Fruit fly (Drosophila melanogaster): ENCODE data around the gene CG7304.

DNA sequence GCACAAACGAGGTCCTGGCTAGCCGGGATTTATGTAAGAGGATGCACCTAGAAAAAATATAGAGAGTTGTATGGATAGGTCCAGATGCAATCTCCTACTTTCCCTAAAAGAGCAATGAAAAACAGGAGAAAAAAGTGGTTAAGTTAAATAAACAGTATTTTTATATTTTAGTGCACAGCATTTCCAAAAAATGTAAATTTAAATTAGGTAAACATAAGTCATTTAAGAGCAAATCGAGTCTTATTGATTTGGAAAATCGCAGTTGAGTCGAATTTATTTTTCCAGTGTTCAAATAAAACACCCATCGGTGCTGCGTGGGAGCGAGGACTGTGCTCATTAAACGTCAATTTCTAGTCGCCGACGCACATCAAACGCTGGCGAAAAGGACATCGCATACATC lies 13.8 kb upstream of the CG7304 start:
- TF ChIP-seq Sin3A (optimal IDR thresholded peaks at IDR 0.05): no peak
- no peak for TF ChIP-seq ttk (optimal IDR thresholded peaks at IDR 0.05)
- no peak for TF ChIP-seq insv (optimal IDR thresholded peaks at IDR 0.05)
- TF ChIP-seq Myc (optimal IDR thresholded peaks at IDR 0.05): no peak
- TF ChIP-seq h (optimal IDR thresholded peaks at IDR 0.05): no peak
- no peak for TF ChIP-seq psq (optimal IDR thresholded peaks at IDR 0.05)

Measured in Kc167 (cell line).